Fruit fly (Drosophila melanogaster): ENCODE results near the gene PolZ2.

- no peak for TF ChIP-seq CG8388 (GFP tag; optimal IDR thresholded peaks at IDR 0.05)
- no peak for TF ChIP-seq pho (GFP tag; optimal IDR thresholded peaks at IDR 0.05)
- no peak for TF ChIP-seq crp (GFP tag; optimal IDR thresholded peaks at IDR 0.05)
- no peak for TF ChIP-seq C15 (GFP tag; IDR thresholded peaks at IDR 0.05)
- no peak for TF ChIP-seq CG34224 (GFP tag; IDR thresholded peaks at IDR 0.05; ENCODE audit: partially characterized antibody)
These were observed 26.8 kb downstream of the PolZ2 start for dm6 chr3R:5615484-5615883.

Data from whole organism, embryonic.